Fruit fly (Drosophila melanogaster) whole organism, embryonic: ENCODE results near the gene CG42268.

Experiments used
- Bdp1 ChIP-seq: fragments of 200-800 bp; sonication (Bioruptor generic); optimal IDR thresholded peaks from 3 replicates; lab custom pipeline; 2016; ENCODE audit warnings: missing biosample characterization, missing genetic modification characterization
- CG10654 ChIP-seq: fragments of 200-800 bp; sonication (Bioruptor generic); optimal IDR thresholded peaks from 2 replicates; lab custom pipeline; 2016; ENCODE audit warnings: missing biosample characterization, missing genetic modification characterization
- CG12071 ChIP-seq: fragments of 200-800 bp; sonication (Bioruptor generic); optimal IDR thresholded peaks from 3 replicates; lab custom pipeline; 2018; ENCODE audit warnings: missing biosample characterization, mild to moderate bottlenecking, missing genetic modification characterization
- CG12299 ChIP-seq: fragments of 200-800 bp; sonication (Bioruptor generic); optimal IDR thresholded peaks from 2 replicates; lab custom pipeline; 2018; ENCODE audit warnings: missing biosample characterization, mild to moderate bottlenecking, missing genetic modification characterization
- CG12769 ChIP-seq: fragments of 200-800 bp; sonication (Bioruptor generic); optimal IDR thresholded peaks from 2 replicates; lab custom pipeline; 2019; ENCODE audit warnings: missing biosample characterization, mild to moderate bottlenecking, missing genetic modification characterization, moderate library complexity
- CG16815 ChIP-seq: fragments of 200-800 bp; sonication (Bioruptor generic); optimal IDR thresholded peaks from 3 replicates; lab custom pipeline; 2017; ENCODE audit warnings: missing biosample characterization, mild to moderate bottlenecking, missing genetic modification characterization
- CG18262 ChIP-seq: fragments of 200-800 bp; optimal IDR thresholded peaks from 3 replicates; lab custom pipeline; 2019; ENCODE audit warnings: missing biosample characterization, mild to moderate bottlenecking, missing genetic modification characterization, moderate library complexity
- CG2889 ChIP-seq: fragments of 200-800 bp; sonication (Bioruptor generic); IDR thresholded peaks from 3 replicates; pipeline ENCODE4 v1.3.6; 2022; ENCODE audit warnings: missing biosample characterization, missing genetic modification characterization
- CG32532 ChIP-seq: fragments of 200-800 bp; sonication (Bioruptor generic); IDR thresholded peaks from 2 replicates; pipeline ENCODE4 v1.3.6; 2022; ENCODE audit warnings: missing biosample characterization, missing genetic modification characterization
- CG33557 ChIP-seq: fragments of 200-800 bp; sonication (Bioruptor generic); optimal IDR thresholded peaks from 2 replicates; lab custom pipeline; 2019; ENCODE audit warnings: missing biosample characterization, mild to moderate bottlenecking, missing genetic modification characterization, moderate library complexity
- CG3407 ChIP-seq: fragments of 200-800 bp; sonication (Bioruptor generic); optimal IDR thresholded peaks from 2 replicates; lab custom pipeline; 2018; ENCODE audit warnings: missing biosample characterization, mild to moderate bottlenecking, missing genetic modification characterization
- CG34224 ChIP-seq: fragments of 200-800 bp; sonication (Bioruptor generic); IDR thresholded peaks from 3 replicates; pipeline ENCODE4 v1.3.6; 2022; ENCODE audit warnings: missing biosample characterization, missing genetic modification characterization; ENCODE audit not compliant: partially characterized antibody
- CG34376 ChIP-seq: fragments of 200-800 bp; sonication (Bioruptor generic); optimal IDR thresholded peaks from 2 replicates; lab custom pipeline; 2018; ENCODE audit warnings: missing biosample characterization, mild to moderate bottlenecking, missing genetic modification characterization
- CG3847 ChIP-seq: fragments of 200-800 bp; sonication (Bioruptor generic); IDR thresholded peaks from 2 replicates; pipeline ENCODE4 v1.3.6; 2022; ENCODE audit warnings: missing biosample characterization, missing genetic modification characterization
- CG43689 ChIP-seq: fragments of 200-800 bp; sonication (Bioruptor generic); IDR thresholded peaks from 2 replicates; pipeline ENCODE4 v1.3.6; 2022; ENCODE audit warnings: missing biosample characterization, missing genetic modification characterization
- CG4854 ChIP-seq: fragments of 200-800 bp; sonication (Bioruptor generic); optimal IDR thresholded peaks from 2 replicates; lab custom pipeline; 2016; ENCODE audit warnings: missing biosample characterization, missing genetic modification characterization, inconsistent platforms
- CG6654 ChIP-seq: fragments of 200-800 bp; sonication (Bioruptor generic); optimal IDR thresholded peaks from 2 replicates; lab custom pipeline; 2017; ENCODE audit warnings: missing biosample characterization, mild to moderate bottlenecking, missing genetic modification characterization
- CG7963 ChIP-seq: fragments of 200-800 bp; sonication (Bioruptor generic); IDR thresholded peaks from 3 replicates; pipeline ENCODE4 v1.3.6; 2022; ENCODE audit warnings: missing biosample characterization, missing genetic modification characterization; ENCODE audit not compliant: partially characterized antibody
- CG8290 ChIP-seq, 3 experiments: fragments of 200-800 bp; sonication (Bioruptor generic); optimal IDR thresholded peaks; 2 replicates each; lab custom pipeline; 2016 to 2019; ENCODE audit warnings: missing biosample characterization in 3 of 3, missing genetic modification characterization in 3 of 3, mild to moderate bottlenecking in 2 of 3, moderate library complexity in 1 of 3
- CG9817 ChIP-seq: fragments of 200-800 bp; sonication (Bioruptor generic); optimal IDR thresholded peaks from 2 replicates; lab custom pipeline; 2018; ENCODE audit warnings: missing biosample characterization, mild to moderate bottlenecking, missing genetic modification characterization, moderate library complexity
- Dfd ChIP-seq, 2 experiments: fragments of >200 bp; optimal IDR thresholded peaks; 2 replicates each; lab custom pipeline; 2017; ENCODE audit warnings: missing biosample characterization in 2 of 2, missing genetic modification characterization in 2 of 2
- H15 ChIP-seq: fragments of 200-800 bp; sonication (Bioruptor generic); IDR thresholded peaks from 3 replicates; pipeline ENCODE4 v1.3.6; 2022; ENCODE audit warnings: missing biosample characterization, missing genetic modification characterization
- H2.0 ChIP-seq: fragments of 200-800 bp; sonication (Bioruptor generic); IDR thresholded peaks from 2 replicates; pipeline ENCODE4 v1.3.6; 2022; ENCODE audit warnings: missing biosample characterization, missing genetic modification characterization
- HLH4C ChIP-seq: fragments of 200-800 bp; sonication (Bioruptor generic); IDR thresholded peaks from 3 replicates; pipeline ENCODE4 v1.3.6; 2022; ENCODE audit warnings: missing biosample characterization, missing genetic modification characterization; ENCODE audit not compliant: partially characterized antibody
- Hmr ChIP-seq: fragments of 200-800 bp; sonication (Bioruptor generic); optimal IDR thresholded peaks from 3 replicates; lab custom pipeline; 2017; ENCODE audit warnings: mild to moderate bottlenecking, missing biosample characterization, missing genetic modification reagents, missing genetic modification characterization
- Hsf ChIP-seq: fragments of 200-800 bp; sonication (Bioruptor generic); optimal IDR thresholded peaks from 3 replicates; lab custom pipeline; 2016; ENCODE audit warnings: missing biosample characterization, missing genetic modification characterization
- Mad ChIP-seq: fragments of 200-800 bp; sonication (Bioruptor generic); optimal IDR thresholded peaks from 2 replicates; lab custom pipeline; 2016; ENCODE audit warnings: missing biosample characterization, missing genetic modification characterization
- Max ChIP-seq: fragments of 200-800 bp; sonication (Bioruptor generic); optimal IDR thresholded peaks from 2 replicates; lab custom pipeline; 2016; ENCODE audit warnings: missing biosample characterization, mild to moderate bottlenecking, missing genetic modification characterization
- NfI ChIP-seq: fragments of 200-800 bp; sonication (Bioruptor generic); optimal IDR thresholded peaks from 3 replicates; lab custom pipeline; 2018; ENCODE audit warnings: missing biosample characterization, mild to moderate bottlenecking, missing genetic modification characterization, moderate library complexity
- Opbp ChIP-seq: fragments of 200-800 bp; sonication (Bioruptor generic); IDR thresholded peaks from 3 replicates; pipeline ENCODE4 v1.3.6; 2022; ENCODE audit warnings: missing biosample characterization, missing genetic modification characterization; ENCODE audit not compliant: partially characterized antibody
- Ptx1 ChIP-seq: fragments of 200-800 bp; sonication (Bioruptor generic); IDR thresholded peaks from 2 replicates; pipeline ENCODE4 v1.3.6; 2022; ENCODE audit warnings: missing biosample characterization, missing genetic modification characterization
- Sox102F ChIP-seq: fragments of 200-800 bp; sonication (Bioruptor generic); optimal IDR thresholded peaks from 2 replicates; lab custom pipeline; 2018; ENCODE audit warnings: missing biosample characterization, mild to moderate bottlenecking, missing genetic modification characterization, moderate library complexity
- ato ChIP-seq: fragments of 200-800 bp; sonication (Bioruptor generic); IDR thresholded peaks from 2 replicates; pipeline ENCODE4 v1.3.6; 2022; ENCODE audit warnings: missing biosample characterization, missing genetic modification characterization; ENCODE audit not compliant: partially characterized antibody
- cg ChIP-seq: fragments of 200-800 bp; sonication (Bioruptor generic); optimal IDR thresholded peaks from 3 replicates; lab custom pipeline; 2019; ENCODE audit warnings: missing biosample characterization, mild to moderate bottlenecking, missing genetic modification characterization, moderate library complexity
- chn ChIP-seq: fragments of 200-800 bp; sonication (Bioruptor generic); optimal IDR thresholded peaks from 2 replicates; lab custom pipeline; 2016; ENCODE audit warnings: missing biosample characterization, missing genetic modification characterization
- ci ChIP-seq: fragments of 200-800 bp; sonication (Bioruptor generic); IDR thresholded peaks from 3 replicates; pipeline ENCODE4 v1.3.6; 2022; ENCODE audit warnings: missing biosample characterization, missing genetic modification characterization
- disco-r ChIP-seq: fragments of 200-800 bp; sonication (Bioruptor generic); optimal IDR thresholded peaks from 2 replicates; lab custom pipeline; 2016; ENCODE audit warnings: missing biosample characterization, missing genetic modification characterization
- dmrt99B ChIP-seq: fragments of 200-800 bp; sonication (Bioruptor generic); optimal IDR thresholded peaks from 2 replicates; lab custom pipeline; 2018; ENCODE audit warnings: missing biosample characterization, mild to moderate bottlenecking, missing genetic modification characterization, moderate library complexity
- gem ChIP-seq: fragments of 200-800 bp; sonication (Bioruptor generic); optimal IDR thresholded peaks from 2 replicates; lab custom pipeline; 2019; ENCODE audit warnings: missing biosample characterization, mild to moderate bottlenecking, missing genetic modification characterization, moderate library complexity
- grau ChIP-seq: fragments of 200-800 bp; optimal IDR thresholded peaks from 3 replicates; lab custom pipeline; 2019; ENCODE audit warnings: missing biosample characterization, mild to moderate bottlenecking, missing genetic modification characterization, moderate library complexity
- knrl ChIP-seq: fragments of 200-800 bp; sonication (Bioruptor generic); IDR thresholded peaks from 3 replicates; pipeline ENCODE4 v1.3.6; 2022; ENCODE audit warnings: missing biosample characterization, missing genetic modification characterization; ENCODE audit not compliant: partially characterized antibody
- nau ChIP-seq: fragments of 200-800 bp; sonication (Bioruptor generic); optimal IDR thresholded peaks from 3 replicates; lab custom pipeline; 2017; ENCODE audit warnings: missing biosample characterization, mild to moderate bottlenecking, missing genetic modification characterization, missing genetic modification reagents
- nerfin-2 ChIP-seq: fragments of 200-800 bp; sonication (Bioruptor generic); IDR thresholded peaks from 2 replicates; pipeline ENCODE4 v1.3.6; 2022; ENCODE audit warnings: missing biosample characterization, missing genetic modification characterization; ENCODE audit not compliant: partially characterized antibody
- p53 ChIP-seq: fragments of 200-800 bp; sonication (Bioruptor generic); optimal IDR thresholded peaks from 2 replicates; lab custom pipeline; 2016; ENCODE audit warnings: missing biosample characterization, missing genetic modification characterization
- pzg ChIP-seq: fragments of 200-800 bp; sonication (Bioruptor generic); optimal IDR thresholded peaks from 3 replicates; lab custom pipeline; 2018; ENCODE audit warnings: missing biosample characterization, mild to moderate bottlenecking, missing genetic modification characterization, moderate library complexity
- sqz ChIP-seq: fragments of 200-800 bp; sonication (Bioruptor generic); optimal IDR thresholded peaks from 3 replicates; lab custom pipeline; 2018; ENCODE audit warnings: missing biosample characterization, mild to moderate bottlenecking, missing genetic modification characterization
- sr ChIP-seq: fragments of 200-800 bp; sonication (Bioruptor generic); IDR thresholded peaks from 3 replicates; pipeline ENCODE4 v1.3.6; 2022; ENCODE audit warnings: missing biosample characterization, missing genetic modification characterization
- vfl ChIP-seq: fragments of 200-800 bp; sonication (Bioruptor generic); optimal IDR thresholded peaks from 2 replicates; lab custom pipeline; 2016; ENCODE audit warnings: missing biosample characterization, missing genetic modification characterization
- zen2 ChIP-seq: fragments of 200-800 bp; sonication (Bioruptor generic); IDR thresholded peaks from 3 replicates; pipeline ENCODE4 v1.3.6; 2022; ENCODE audit warnings: missing biosample characterization, missing genetic modification characterization; ENCODE audit not compliant: partially characterized antibody

The CG42268 gene

dm6 chr3L:9744060-9744549 is 16.1 kb downstream of the CG42268 start (continued):
- peak; percentile 64 for TF ChIP-seq vfl
- peak; percentile 62; the same call in 1 of the 3 replicates for TF ChIP-seq sr (GFP tag; lab: Robert Waterston, UW)
- TF ChIP-seq CG7963: no peak
- TF ChIP-seq chn: peak; percentile 75
- TF ChIP-seq CG12299 (tag; lab: Kevin White, UChicago): peak; percentile 60
- no peak for TF ChIP-seq knrl (GFP tag; lab: Robert Waterston, UW)
- peak; percentile 56 for TF ChIP-seq CG8290 (GFP tag; optimal IDR thresholded peaks at IDR 0.05; lab: Kevin White, UChicago)
- no peak for TF ChIP-seq CG8290 (tag; optimal IDR thresholded peaks at IDR 0.05; lab: Kevin White, UChicago)
- TF ChIP-seq CG34376 (GFP tag; lab: Kevin White, UChicago): peak; percentile 61
- TF ChIP-seq sqz (GFP tag; lab: Kevin White, UChicago): peak; percentile 75
- peak; percentile 77 for TF ChIP-seq CG3847 (GFP tag; lab: Robert Waterston, UW)
- TF ChIP-seq pzg (GFP tag; lab: Kevin White, UChicago): no peak
- TF ChIP-seq ci: peak; percentile 74
- TF ChIP-seq CG10654 (GFP tag; lab: Kevin White, UChicago): peak; percentile 90
- TF ChIP-seq Max (GFP tag; lab: Kevin White, UChicago): peak; percentile 93
- TF ChIP-seq HLH4C (GFP tag; lab: Robert Waterston, UW): no peak
- no peak for TF ChIP-seq nerfin-2 (GFP tag; lab: Robert Waterston, UW)
- TF ChIP-seq Ptx1: peak; percentile 92
- TF ChIP-seq ato (GFP tag; lab: Robert Waterston, UW): no peak
- peak; percentile 45 for TF ChIP-seq p53 (GFP tag; lab: Kevin White, UChicago)
- peak; percentile 83; the same call in 2 of the 3 replicates for TF ChIP-seq H15 (GFP tag; lab: Robert Waterston, UW)
- TF ChIP-seq CG34224 (GFP tag; lab: Robert Waterston, UW): no peak
- TF ChIP-seq CG4854 (GFP tag; lab: Kevin White, UChicago): peak; percentile 79
- peak; percentile 5 for TF ChIP-seq Bdp1
- no peak for TF ChIP-seq CG12769 (tag; lab: Kevin White, UChicago)
- TF ChIP-seq Dfd (GFP tag; optimal IDR thresholded peaks at IDR 0.05; lab: Kevin White, UChicago): no peak
- no peak for TF ChIP-seq cg (GFP tag; lab: Kevin White, UChicago)
- TF ChIP-seq nau (GFP tag; lab: Kevin White, UChicago): peak; percentile 93
- TF ChIP-seq NfI (GFP tag; lab: Kevin White, UChicago): peak; percentile 73
- peak; percentile 61; the same call in 1 of the 2 replicates for TF ChIP-seq CG43689 (GFP tag; lab: Robert Waterston, UW)
- TF ChIP-seq CG9817 (tag; lab: Kevin White, UChicago): peak; percentile 80
- peak; percentile 35 for TF ChIP-seq Mad
- peak; percentile 94 for TF ChIP-seq gem
- TF ChIP-seq Hsf (GFP tag; lab: Kevin White, UChicago): peak; percentile 68
- TF ChIP-seq CG18262 (tag; lab: Kevin White, UChicago): peak; percentile 96
- TF ChIP-seq CG6654: peak; percentile 85
- TF ChIP-seq disco-r (GFP tag; lab: Kevin White, UChicago): peak; percentile 62
- peak; percentile 95 for TF ChIP-seq dmrt99B (tag; lab: Kevin White, UChicago)
- peak; percentile 67 for TF ChIP-seq H2.0 (GFP tag; lab: Robert Waterston, UW)
- peak; percentile 84 for TF ChIP-seq grau (tag; lab: Kevin White, UChicago)
- peak; percentile 86 for TF ChIP-seq CG12071 (GFP tag; lab: Kevin White, UChicago)
- peak; percentile 76 for TF ChIP-seq Sox102F (GFP tag; lab: Kevin White, UChicago)
- peak; percentile 78 for TF ChIP-seq CG32532
- peak; percentile 46 for TF ChIP-seq CG16815 (GFP tag; lab: Kevin White, UChicago)
- TF ChIP-seq CG3407 (GFP tag; lab: Kevin White, UChicago): peak; percentile 74
- TF ChIP-seq CG2889 (GFP tag; lab: Robert Waterston, UW): peak; percentile 36; the same call in 1 of the 3 replicates
- TF ChIP-seq Hmr: peak; percentile 80
- no peak for TF ChIP-seq zen2 (GFP tag; lab: Robert Waterston, UW)
- peak; percentile 72 for TF ChIP-seq CG33557 (GFP tag; lab: Kevin White, UChicago)
- no peak for TF ChIP-seq Opbp
